Fruit fly (Drosophila melanogaster) whole organism, prepupa: ENCODE measurements around the gene CheB38b.

Experiments used
- CG11762 ChIP-seq: fragments of 200-800 bp; sonication (Bioruptor generic); optimal IDR thresholded peaks from 3 replicates; lab custom pipeline; 2016; ENCODE audit warnings: missing biosample characterization, missing genetic modification characterization; ENCODE audit not compliant: insufficient read depth
- CG11902 ChIP-seq: fragments of 200-800 bp; sonication (Bioruptor generic); optimal IDR thresholded peaks from 3 replicates; lab custom pipeline; 2016; ENCODE audit warnings: missing biosample characterization, missing genetic modification characterization
- Sox14 ChIP-seq: fragments of 200-800 bp; sonication (Bioruptor generic); optimal IDR thresholded peaks from 3 replicates; lab custom pipeline; 2016; ENCODE audit warnings: missing biosample characterization, missing genetic modification characterization
- fkh ChIP-seq: fragments of 200-800 bp; sonication (Bioruptor generic); optimal IDR thresholded peaks from 3 replicates; lab custom pipeline; 2017; ENCODE audit warnings: missing biosample characterization, mild to moderate bottlenecking, missing genetic modification characterization, moderate library complexity
- ss ChIP-seq, 2 experiments: fragments of 200-800 bp; sonication (Bioruptor generic); optimal IDR thresholded peaks; 2 replicates in 1 of 2; 3 replicates in 1 of 2; lab custom pipeline; 2017 to 2018; ENCODE audit warnings: mild to moderate bottlenecking in 2 of 2, missing biosample characterization in 2 of 2, missing genetic modification characterization in 2 of 2, moderate library complexity in 1 of 2

dm6 chr2L:20844381-20844780 is 27.3 kb upstream of the CheB38b start:
- TF ChIP-seq CG11902 (GFP tag; lab: Kevin White, UChicago) (no peak), Sox14 (GFP tag; lab: Kevin White, UChicago) (no peak), CG11762 (GFP tag; lab: Kevin White, UChicago) (no peak), fkh (GFP tag; lab: Kevin White, UChicago) (no peak), ss (GFP tag; optimal IDR thresholded peaks at IDR 0.05; lab: Kevin White, UChicago) (no peak)
